Worm (Caenorhabditis elegans) whole organism, young adult: ENCODE data around the gene F14D2.14.

Experiments used
- D2030.7 ChIP-seq: fragments of 200-800 bp; sonication (Bioruptor generic); IDR thresholded peaks from 2 replicates; pipeline ENCODE4 v1.3.6; 2022; ENCODE audit warnings: missing genetic modification reagents, missing genetic modification characterization, missing compliant biosample characterization
- ama-1 ChIP-seq, 3 experiments: fragments of 150-350 bp in 1 of 3; sonication (generic microtip) in 2 of 3; optimal IDR thresholded peaks; 2 replicates each; lab custom pipeline; 2014 to 2018; ENCODE audit warnings: missing biosample characterization in 2 of 3, missing genetic modification characterization in 2 of 3, missing genetic modification reagents in 2 of 3
- nhr-80 ChIP-seq: sonication (generic microtip); optimal IDR thresholded peaks from 2 replicates; lab custom pipeline; 2016; ENCODE audit warnings: missing genetic modification characterization, missing compliant biosample characterization
- nhr-90 ChIP-seq: sonication (generic microtip); optimal IDR thresholded peaks from 2 replicates; lab custom pipeline; 2016; ENCODE audit warnings: missing genotype, mild to moderate bottlenecking, missing genetic modification characterization, missing compliant biosample characterization

DNA sequence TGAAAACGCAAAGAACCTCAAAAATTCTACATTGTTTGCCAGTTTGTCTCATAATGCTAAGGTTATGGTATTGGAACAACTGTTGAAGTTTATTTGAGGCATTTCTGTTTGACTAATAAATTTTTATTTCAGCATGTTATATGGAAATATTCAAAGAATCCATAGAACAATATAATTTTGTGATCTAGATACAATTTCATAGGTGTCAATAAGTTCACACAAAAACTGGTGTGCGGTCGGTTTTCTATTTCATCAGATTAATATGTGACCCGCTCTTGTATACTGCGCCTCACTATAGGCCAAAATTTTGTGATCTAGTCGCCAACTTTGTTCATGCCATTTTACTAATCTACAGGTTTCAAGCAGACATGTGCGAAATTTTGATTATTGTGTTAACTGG, 48.3 kb downstream of the F14D2.14 start, which contains the start of gene btb-22:
- no peak for TF ChIP-seq nhr-90 (tag; lab: Kevin White, UChicago)
- no peak for TF ChIP-seq nhr-80
- no peak for TF ChIP-seq ama-1 (optimal IDR thresholded peaks at IDR 0.05; lab: Kevin White, UChicago)
- no peak for TF ChIP-seq ama-1 (GFP tag; optimal IDR thresholded peaks at IDR 0.05; lab: Kevin White, UChicago)
- no peak for TF ChIP-seq D2030.7 (GFP tag; lab: Robert Waterston, UW)
